Fruit fly (Drosophila melanogaster) whole organism, prepupa: ENCODE results near the gene agt.

ENCODE experiments used
- Blimp-1 ChIP-seq: fragments of 200-800 bp; sonication (Bioruptor generic); optimal IDR thresholded peaks from 3 replicates; lab custom pipeline; 2017; ENCODE audit warnings: missing biosample characterization, missing genetic modification characterization, mild to moderate bottlenecking, moderate library complexity, missing genetic modification reagents
- CG10631 ChIP-seq: fragments of 200-800 bp; sonication (Bioruptor generic); optimal IDR thresholded peaks from 2 replicates; lab custom pipeline; 2016; ENCODE audit warnings: missing biosample characterization, missing genetic modification characterization
- CG11294 ChIP-seq: fragments of 200-800 bp; sonication (Bioruptor generic); IDR thresholded peaks from 2 replicates; pipeline ENCODE4 v1.3.6; 2022; ENCODE audit warnings: missing biosample characterization, missing genetic modification characterization
- CG11762 ChIP-seq: fragments of 200-800 bp; sonication (Bioruptor generic); optimal IDR thresholded peaks from 3 replicates; lab custom pipeline; 2016; ENCODE audit warnings: missing biosample characterization, missing genetic modification characterization; ENCODE audit not compliant: insufficient read depth
- CG11902 ChIP-seq: fragments of 200-800 bp; sonication (Bioruptor generic); optimal IDR thresholded peaks from 3 replicates; lab custom pipeline; 2016; ENCODE audit warnings: missing biosample characterization, missing genetic modification characterization
- CG15336 ChIP-seq: fragments of 200-800 bp; sonication (Bioruptor generic); IDR thresholded peaks from 2 replicates; pipeline ENCODE4 v1.3.6; 2022; ENCODE audit warnings: missing biosample characterization, missing genetic modification characterization
- CG1621 ChIP-seq: fragments of 200-800 bp; sonication (Bioruptor generic); optimal IDR thresholded peaks from 3 replicates; lab custom pipeline; 2018; ENCODE audit warnings: missing biosample characterization, mild to moderate bottlenecking, missing genetic modification characterization
- CG31627 ChIP-seq: fragments of 200-800 bp; sonication (Bioruptor generic); optimal IDR thresholded peaks from 3 replicates; lab custom pipeline; 2016; ENCODE audit warnings: missing biosample characterization, missing genetic modification characterization
- CG32006 ChIP-seq: fragments of 200-800 bp; sonication (Bioruptor generic); optimal IDR thresholded peaks from 3 replicates; lab custom pipeline; 2017; ENCODE audit warnings: missing biosample characterization, mild to moderate bottlenecking, missing genetic modification characterization
- CG34406 ChIP-seq: fragments of 200-800 bp; sonication (Bioruptor generic); optimal IDR thresholded peaks from 3 replicates; lab custom pipeline; 2016; ENCODE audit warnings: missing biosample characterization, missing genetic modification characterization
- CG4318 ChIP-seq: fragments of 200-800 bp; sonication (Bioruptor generic); optimal IDR thresholded peaks from 3 replicates; lab custom pipeline; 2017; ENCODE audit warnings: missing biosample characterization, mild to moderate bottlenecking, missing genetic modification characterization
- CG6276 ChIP-seq: fragments of 200-800 bp; sonication (Bioruptor generic); optimal IDR thresholded peaks from 2 replicates; lab custom pipeline; 2017; ENCODE audit warnings: missing biosample characterization, mild to moderate bottlenecking, missing genetic modification characterization
- CG6792 ChIP-seq: fragments of 200-800 bp; sonication (Bioruptor generic); optimal IDR thresholded peaks from 3 replicates; lab custom pipeline; 2016; ENCODE audit warnings: missing biosample characterization, missing genetic modification characterization
- CG6808 ChIP-seq: fragments of 200-800 bp; sonication (Bioruptor generic); optimal IDR thresholded peaks from 3 replicates; lab custom pipeline; 2017; ENCODE audit warnings: missing biosample characterization, missing genetic modification characterization, mild to moderate bottlenecking, moderate library complexity, missing genetic modification reagents
- CG8119 ChIP-seq: fragments of 200-800 bp; sonication (Bioruptor generic); IDR thresholded peaks from 3 replicates; pipeline ENCODE4 v1.3.6; 2022; ENCODE audit warnings: missing biosample characterization, missing genetic modification characterization
- CG8319 ChIP-seq: fragments of 200-800 bp; sonication (Bioruptor generic); optimal IDR thresholded peaks from 3 replicates; lab custom pipeline; 2016; ENCODE audit warnings: missing biosample characterization, missing genetic modification characterization
- Eip75B ChIP-seq: fragments of 200-800 bp; sonication (Bioruptor generic); optimal IDR thresholded peaks from 3 replicates; lab custom pipeline; 2016; ENCODE audit warnings: missing biosample characterization, missing genetic modification characterization
- Eip78C ChIP-seq: fragments of 200-800 bp; sonication (Bioruptor generic); peaks from one replicate; lab custom pipeline; 2016; ENCODE audit warnings: missing biosample characterization, missing genetic modification characterization
- Ets21C ChIP-seq: fragments of 200-800 bp; sonication (Bioruptor generic); optimal IDR thresholded peaks from 3 replicates; lab custom pipeline; 2016; ENCODE audit warnings: missing biosample characterization, missing genetic modification characterization
- Ets96B ChIP-seq: fragments of 200-800 bp; optimal IDR thresholded peaks from 2 replicates; lab custom pipeline; 2019; ENCODE audit warnings: missing biosample characterization, mild to moderate bottlenecking, missing genetic modification characterization, moderate library complexity
- Gug ChIP-seq: fragments of 200-800 bp; sonication (Bioruptor generic); IDR thresholded peaks from 2 replicates; pipeline ENCODE4 v1.3.6; 2022; ENCODE audit warnings: missing biosample characterization, missing genetic modification characterization
- Hr39 ChIP-seq: fragments of 200-800 bp; sonication (Bioruptor generic); optimal IDR thresholded peaks from 2 replicates; lab custom pipeline; 2016; ENCODE audit warnings: missing biosample characterization, missing genetic modification characterization
- Hr4 ChIP-seq: fragments of 200-800 bp; sonication (Bioruptor generic); optimal IDR thresholded peaks from 3 replicates; lab custom pipeline; 2016; ENCODE audit warnings: missing biosample characterization, missing genetic modification characterization
- Met ChIP-seq: fragments of 200-800 bp; sonication (Bioruptor generic); optimal IDR thresholded peaks from 3 replicates; lab custom pipeline; 2016; ENCODE audit warnings: missing biosample characterization, missing genetic modification characterization
- Sox102F ChIP-seq: fragments of 200-800 bp; sonication (Bioruptor generic); optimal IDR thresholded peaks from 2 replicates; lab custom pipeline; 2016; ENCODE audit warnings: missing biosample characterization, mild to moderate bottlenecking, missing genetic modification characterization
- Sox14 ChIP-seq: fragments of 200-800 bp; sonication (Bioruptor generic); optimal IDR thresholded peaks from 3 replicates; lab custom pipeline; 2016; ENCODE audit warnings: missing biosample characterization, missing genetic modification characterization
- Sox15 ChIP-seq: fragments of 200-800 bp; sonication (Bioruptor generic); optimal IDR thresholded peaks from 3 replicates; lab custom pipeline; 2016; ENCODE audit warnings: missing biosample characterization, missing genetic modification characterization
- achi ChIP-seq: fragments of 200-800 bp; sonication (Bioruptor generic); optimal IDR thresholded peaks from 3 replicates; lab custom pipeline; 2016; ENCODE audit warnings: missing biosample characterization, missing genetic modification characterization
- acj6 ChIP-seq: fragments of 200-800 bp; sonication (Bioruptor generic); optimal IDR thresholded peaks from 3 replicates; lab custom pipeline; 2016; ENCODE audit warnings: missing biosample characterization, missing genetic modification characterization
- dac ChIP-seq: fragments of 200-800 bp; sonication (Bioruptor generic); optimal IDR thresholded peaks from 2 replicates; lab custom pipeline; 2017; ENCODE audit warnings: missing biosample characterization, mild to moderate bottlenecking, missing genetic modification characterization
- dsx ChIP-seq: fragments of 200-800 bp; optimal IDR thresholded peaks from 3 replicates; lab custom pipeline; 2019; ENCODE audit warnings: missing biosample characterization, mild to moderate bottlenecking, missing genetic modification characterization, moderate library complexity; ENCODE audit not compliant: poor library complexity, severe bottlenecking
- esn ChIP-seq: fragments of 200-800 bp; sonication (Bioruptor generic); optimal IDR thresholded peaks from 2 replicates; lab custom pipeline; 2016; ENCODE audit warnings: missing biosample characterization, mild to moderate bottlenecking, missing genetic modification characterization, moderate library complexity
- fd59A ChIP-seq: fragments of 200-800 bp; sonication (Bioruptor generic); optimal IDR thresholded peaks from 2 replicates; lab custom pipeline; 2017; ENCODE audit warnings: missing biosample characterization, mild to moderate bottlenecking, missing genetic modification characterization, missing genetic modification reagents
- ss ChIP-seq, 2 experiments: fragments of 200-800 bp; sonication (Bioruptor generic); optimal IDR thresholded peaks; 2 replicates in 1 of 2; 3 replicates in 1 of 2; lab custom pipeline; 2017 to 2018; ENCODE audit warnings: mild to moderate bottlenecking in 2 of 2, missing biosample characterization in 2 of 2, missing genetic modification characterization in 2 of 2, moderate library complexity in 1 of 2
- svp ChIP-seq: fragments of 200-800 bp; sonication (Bioruptor generic); peaks from one replicate; lab custom pipeline; 2016; ENCODE audit warnings: missing biosample characterization, missing genetic modification characterization
- topi ChIP-seq: fragments of 200-800 bp; sonication (Bioruptor generic); optimal IDR thresholded peaks from 3 replicates; lab custom pipeline; 2016; ENCODE audit warnings: missing biosample characterization, missing genetic modification characterization

Gene agt

DNA sequence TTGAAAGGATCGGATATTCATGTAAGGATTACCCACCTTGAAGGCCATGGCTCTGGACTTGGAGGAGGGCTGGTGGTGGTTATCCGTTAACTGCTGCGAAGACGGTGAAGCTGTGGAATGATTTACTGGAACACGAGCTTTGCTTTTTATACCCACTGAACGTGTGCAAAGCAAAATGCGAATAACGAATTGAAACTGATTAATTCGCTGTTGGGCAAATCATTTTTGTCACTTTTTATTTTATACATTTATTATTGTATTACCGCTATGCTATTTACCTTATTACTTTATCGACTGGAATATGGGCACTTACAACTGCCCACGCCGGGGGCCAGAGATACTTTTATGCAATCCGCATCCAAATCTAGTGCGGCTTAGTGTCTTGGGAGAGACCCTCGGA lies 30.2 kb upstream of the agt start, which contains the start of gene Ccp84Af:
Ccp84Af (minus strand) TSS at position 101 of the 400 bp plus-strand sequence.
- TF ChIP-seq dac (GFP tag; lab: Kevin White, UChicago): no peak
- no peak for TF ChIP-seq acj6 (GFP tag; lab: Kevin White, UChicago)
- TF ChIP-seq CG6792 (GFP tag; lab: Kevin White, UChicago): no peak
- TF ChIP-seq Sox15 (GFP tag; lab: Kevin White, UChicago): no peak
- TF ChIP-seq CG6276 (GFP tag; lab: Kevin White, UChicago): no peak
- TF ChIP-seq Ets21C (GFP tag; lab: Kevin White, UChicago): no peak
- no peak for TF ChIP-seq CG10631 (GFP tag; lab: Kevin White, UChicago)
- no peak for TF ChIP-seq topi (GFP tag; lab: Kevin White, UChicago)
- TF ChIP-seq CG6808 (GFP tag; lab: Kevin White, UChicago): no peak
- no peak for TF ChIP-seq fd59A
- no peak for TF ChIP-seq achi (GFP tag; lab: Kevin White, UChicago)
- TF ChIP-seq Ets96B: no peak
- TF ChIP-seq CG1621: no peak
- no peak for TF ChIP-seq Hr4 (GFP tag; lab: Kevin White, UChicago)
- no peak for TF ChIP-seq dsx (GFP tag; lab: Kevin White, UChicago)
- TF ChIP-seq, all 60 proteins: peak for 0

DNA sequence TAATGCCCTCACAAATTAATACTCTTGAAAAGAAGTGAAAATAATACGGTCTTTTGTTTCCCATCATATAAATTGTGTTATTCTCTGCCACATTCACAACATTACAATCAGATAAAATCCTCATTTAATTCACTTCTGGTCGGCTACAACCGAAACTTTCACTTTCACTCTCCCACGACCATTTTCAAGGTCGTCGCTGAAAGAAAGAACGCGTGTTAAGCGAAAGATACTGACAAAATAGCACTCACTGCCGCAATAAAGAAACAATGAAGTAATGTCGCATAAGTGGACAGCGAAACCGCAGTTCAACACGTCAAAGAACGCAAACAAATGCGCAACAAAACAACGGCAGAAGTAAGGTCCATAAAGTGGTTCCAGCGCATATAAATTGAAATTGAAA lies 28.3 kb upstream of the agt start:
- no peak for TF ChIP-seq CG34406 (GFP tag; lab: Kevin White, UChicago)
- no peak for TF ChIP-seq svp (GFP tag; lab: Kevin White, UChicago)
- TF ChIP-seq fd59A: no peak
- TF ChIP-seq CG32006 (GFP tag; lab: Kevin White, UChicago): no peak
- no peak for TF ChIP-seq Sox14 (GFP tag; lab: Kevin White, UChicago)
- no peak for TF ChIP-seq CG8119 (GFP tag; lab: Robert Waterston, UW)
- TF ChIP-seq dsx (GFP tag; lab: Kevin White, UChicago): no peak
- TF ChIP-seq esn (GFP tag; lab: Kevin White, UChicago): no peak
- peak; percentile 66 for TF ChIP-seq Eip78C (GFP tag; lab: Kevin White, UChicago)
- TF ChIP-seq acj6 (GFP tag; lab: Kevin White, UChicago): no peak
- no peak for TF ChIP-seq topi (GFP tag; lab: Kevin White, UChicago)
- no peak for TF ChIP-seq Eip75B (GFP tag; lab: Kevin White, UChicago)
- peak; percentile 4 for TF ChIP-seq Blimp-1 (GFP tag; lab: Kevin White, UChicago)
- TF ChIP-seq, all 60 proteins: peak for 2

DNA sequence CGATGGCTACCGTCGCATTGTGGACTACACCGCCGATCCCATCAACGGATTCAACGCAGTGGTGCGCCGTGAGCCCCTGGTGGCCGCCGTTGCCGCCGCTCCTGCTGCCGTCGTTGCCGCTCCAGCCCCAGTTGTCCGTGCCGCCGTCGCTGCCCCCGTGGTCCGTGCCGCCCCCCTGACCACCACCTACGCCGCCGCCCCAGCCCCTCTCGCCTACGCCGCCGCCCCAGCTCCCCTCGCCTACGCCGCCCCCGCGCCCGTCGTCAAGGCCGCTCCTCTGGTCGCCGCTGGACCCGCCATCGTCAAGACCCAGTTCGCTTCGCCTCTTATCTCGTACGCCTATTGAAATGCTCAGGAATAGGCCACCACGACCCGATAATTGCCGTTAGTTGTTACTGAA lies 27.3 kb upstream of the agt start:
- TF ChIP-seq CG31627 (GFP tag; lab: Kevin White, UChicago) (no peak), CG11762 (GFP tag; lab: Kevin White, UChicago) (no peak), acj6 (GFP tag; lab: Kevin White, UChicago) (no peak), CG11294 (no peak), CG4318 (GFP tag; lab: Kevin White, UChicago) (no peak), ss (GFP tag; optimal IDR thresholded peaks at IDR 0.05; lab: Kevin White, UChicago) (no peak), CG15336 (no peak), CG6276 (GFP tag; lab: Kevin White, UChicago) (no peak), Sox15 (GFP tag; lab: Kevin White, UChicago) (no peak), Blimp-1 (GFP tag; lab: Kevin White, UChicago) (no peak), dsx (GFP tag; lab: Kevin White, UChicago) (no peak), esn (GFP tag; lab: Kevin White, UChicago) (no peak), Met (GFP tag; lab: Kevin White, UChicago) (no peak), Hr39 (GFP tag; lab: Kevin White, UChicago) (no peak), Gug (GFP tag; lab: Robert Waterston, UW) (no peak), CG11902 (GFP tag; lab: Kevin White, UChicago) (no peak), svp (GFP tag; lab: Kevin White, UChicago) (no peak)

DNA sequence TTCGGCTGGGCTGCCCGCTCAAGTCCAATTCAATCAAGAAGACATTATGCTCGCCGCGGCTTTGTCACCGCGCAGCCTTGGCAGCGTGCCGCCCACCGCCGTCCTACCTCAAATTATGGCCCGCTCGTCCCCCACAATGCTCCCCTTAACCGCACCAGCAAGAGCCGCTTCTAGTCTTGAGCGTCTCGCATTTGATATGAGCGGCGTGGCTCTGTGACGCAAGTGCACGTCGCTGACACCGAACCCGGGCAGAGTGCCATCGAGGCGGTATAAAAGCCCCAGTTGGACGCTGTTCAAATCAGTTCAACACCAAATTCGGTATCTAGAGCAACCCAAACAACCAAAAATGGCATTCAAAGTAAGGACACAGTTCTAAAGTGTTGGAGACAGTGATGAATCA lies 26.5 kb upstream of the agt start, which contains the start of gene Ccp84Ag:
Ccp84Ag (plus strand) TSS at position 301 of the 400 bp plus-strand sequence.
- TF ChIP-seq CG8319 (GFP tag; lab: Kevin White, UChicago) (no peak), Sox102F (no peak), CG4318 (GFP tag; lab: Kevin White, UChicago) (no peak), CG34406 (GFP tag; lab: Kevin White, UChicago) (no peak), CG31627 (GFP tag; lab: Kevin White, UChicago) (no peak), achi (GFP tag; lab: Kevin White, UChicago) (no peak), CG6276 (GFP tag; lab: Kevin White, UChicago) (no peak), fd59A (no peak), topi (GFP tag; lab: Kevin White, UChicago) (no peak), CG1621 (no peak)
